Fruit fly (Drosophila melanogaster): ENCODE data around the gene GIIIspla2.

Gene GIIIspla2

dm6 chrX:8177742-8178141, 20.3 kb downstream of the GIIIspla2 start:
- TF ChIP-seq EcR (GFP tag; optimal IDR thresholded peaks at IDR 0.05) (no peak), pan (optimal IDR thresholded peaks at IDR 0.05) (no peak), psq (optimal IDR thresholded peaks at IDR 0.05) (no peak), CG8478 (optimal IDR thresholded peaks at IDR 0.05) (no peak), Dll (optimal IDR thresholded peaks at IDR 0.05) (no peak), usp (GFP tag; optimal IDR thresholded peaks at IDR 0.05) (no peak)

DNA sequence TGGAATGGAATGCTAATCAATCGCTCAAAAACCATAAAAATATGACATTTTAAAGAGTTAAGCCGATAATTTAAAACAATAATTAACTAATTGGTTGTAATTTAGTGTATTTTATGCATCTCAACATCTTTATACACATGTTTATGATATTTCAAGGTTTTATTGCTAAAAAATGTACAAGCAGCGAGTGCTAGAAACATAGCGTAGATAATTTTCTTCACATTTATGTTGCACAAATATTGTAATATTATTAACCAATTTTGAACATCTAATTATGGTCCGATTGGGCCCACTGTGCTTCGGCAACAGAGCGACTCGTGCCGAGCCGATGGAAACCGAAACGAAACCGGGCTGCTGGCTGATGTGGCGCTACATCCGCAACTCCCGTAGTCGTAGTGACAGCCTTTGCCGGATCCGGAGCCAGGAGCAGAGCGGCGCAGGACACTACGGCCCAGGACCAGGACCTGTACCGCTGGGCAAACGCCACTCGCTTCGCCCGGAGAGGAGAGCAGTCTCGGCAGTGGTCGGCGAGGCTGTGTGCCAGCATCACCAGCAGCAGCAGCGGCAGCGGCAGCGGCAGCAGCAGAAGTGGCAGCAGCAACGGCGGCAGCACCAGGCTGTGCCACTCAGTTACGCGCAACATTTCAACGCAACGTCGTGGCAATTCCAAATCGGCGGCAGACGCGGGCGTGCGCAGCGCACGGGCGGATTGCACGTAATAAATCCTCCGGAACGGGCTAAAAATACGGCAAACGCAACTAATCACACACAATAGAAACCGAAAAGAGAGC, 20.9 kb downstream of the GIIIspla2 start, which contains the start of gene sdt:
TSS of gene sdt (plus strand) at position 385 of the 791 bp plus-strand sequence.
- TF ChIP-seq psq (optimal IDR thresholded peaks at IDR 0.05) (no peak), Dll (optimal IDR thresholded peaks at IDR 0.05) (no peak), EcR (GFP tag; optimal IDR thresholded peaks at IDR 0.05) (no peak), pan (optimal IDR thresholded peaks at IDR 0.05) (no peak), usp (GFP tag; optimal IDR thresholded peaks at IDR 0.05) (no peak)

dm6 chrX:8178989-8179388, 21.6 kb downstream of the GIIIspla2 start:
- TF ChIP-seq pan (optimal IDR thresholded peaks at IDR 0.05) = no peak
- no peak for TF ChIP-seq EcR (GFP tag; optimal IDR thresholded peaks at IDR 0.05)

dm6 chrX:8179858-8180257, 22.4 kb downstream of the GIIIspla2 start:
- TF ChIP-seq Dll (optimal IDR thresholded peaks at IDR 0.05) (no peak), psq (optimal IDR thresholded peaks at IDR 0.05) (no peak), EcR (GFP tag; optimal IDR thresholded peaks at IDR 0.05) (no peak), pan (optimal IDR thresholded peaks at IDR 0.05) (no peak), usp (GFP tag; optimal IDR thresholded peaks at IDR 0.05) (no peak), CG8478 (optimal IDR thresholded peaks at IDR 0.05) (no peak)

- TF ChIP-seq usp (GFP tag; optimal IDR thresholded peaks at IDR 0.05) (no peak), CG8478 (optimal IDR thresholded peaks at IDR 0.05) (no peak), Dll (optimal IDR thresholded peaks at IDR 0.05) (no peak), psq (optimal IDR thresholded peaks at IDR 0.05) (no peak), EcR (GFP tag; optimal IDR thresholded peaks at IDR 0.05) (no peak), pan (optimal IDR thresholded peaks at IDR 0.05) (no peak)
Measured at dm6 chrX:8192191-8192590, 34.8 kb downstream of the GIIIspla2 start.

dm6 chrX:8193017-8193556, 35.7 kb downstream of the GIIIspla2 start:
- TF ChIP-seq pan (optimal IDR thresholded peaks at IDR 0.05) (no peak), EcR (GFP tag; optimal IDR thresholded peaks at IDR 0.05) (no peak), usp (GFP tag; optimal IDR thresholded peaks at IDR 0.05) (no peak), Dll (optimal IDR thresholded peaks at IDR 0.05) (no peak), psq (optimal IDR thresholded peaks at IDR 0.05) (no peak), CG8478 (optimal IDR thresholded peaks at IDR 0.05) (no peak)

dm6 chrX:8194559-8194958, 37.1 kb downstream of the GIIIspla2 start:
- TF ChIP-seq usp (GFP tag; optimal IDR thresholded peaks at IDR 0.05) = no peak
- no peak for TF ChIP-seq EcR (GFP tag; optimal IDR thresholded peaks at IDR 0.05)
- no peak for TF ChIP-seq psq (optimal IDR thresholded peaks at IDR 0.05)
- TF ChIP-seq Dll (optimal IDR thresholded peaks at IDR 0.05) = no peak
- no peak for TF ChIP-seq pan (optimal IDR thresholded peaks at IDR 0.05)
- TF ChIP-seq CG8478 (optimal IDR thresholded peaks at IDR 0.05) = no peak

DNA sequence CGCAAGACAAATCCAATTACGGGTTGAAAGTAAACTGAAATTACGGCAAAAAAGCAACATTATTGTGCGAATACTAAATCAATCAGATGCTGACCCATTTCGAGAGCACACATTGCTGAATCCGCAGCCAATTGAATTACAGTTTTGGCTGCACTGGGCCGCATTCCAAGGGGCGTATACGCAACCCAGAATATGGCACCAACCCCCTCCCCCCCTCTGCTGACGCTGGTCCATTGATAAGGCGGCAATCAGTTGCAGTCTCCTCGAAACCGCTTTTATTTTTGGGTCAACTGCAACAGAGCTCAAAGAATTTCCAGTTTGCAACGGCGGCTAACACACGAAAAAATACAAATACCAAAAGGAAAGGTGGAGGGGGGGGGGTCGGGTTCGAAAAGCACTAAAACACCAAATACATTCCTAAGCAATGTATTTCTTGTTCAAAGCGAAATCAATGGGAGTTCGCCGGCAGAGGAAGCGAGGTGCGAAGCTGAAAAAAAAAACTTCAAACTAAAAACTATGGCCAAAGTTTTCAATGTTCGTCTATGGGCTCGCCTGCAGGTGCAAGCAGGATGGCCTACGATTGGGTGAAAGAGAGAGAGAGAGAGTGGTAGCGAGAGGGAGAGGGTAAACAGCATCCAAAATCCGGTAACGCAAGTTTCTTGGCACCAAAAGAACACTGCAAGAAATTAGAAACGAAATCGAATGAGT, 38.2 kb downstream of the GIIIspla2 start:
- no peak for TF ChIP-seq psq (optimal IDR thresholded peaks at IDR 0.05)
- no peak for TF ChIP-seq pan (optimal IDR thresholded peaks at IDR 0.05)
- TF ChIP-seq EcR (GFP tag; optimal IDR thresholded peaks at IDR 0.05) = no peak
- TF ChIP-seq usp (GFP tag; optimal IDR thresholded peaks at IDR 0.05) = no peak
- TF ChIP-seq CG8478 (optimal IDR thresholded peaks at IDR 0.05) = no peak
- TF ChIP-seq Dll (optimal IDR thresholded peaks at IDR 0.05) = no peak

- TF ChIP-seq EcR (GFP tag; optimal IDR thresholded peaks at IDR 0.05) (no peak), usp (GFP tag; optimal IDR thresholded peaks at IDR 0.05) (no peak), Dll (optimal IDR thresholded peaks at IDR 0.05) (no peak), CG8478 (optimal IDR thresholded peaks at IDR 0.05) (no peak), psq (optimal IDR thresholded peaks at IDR 0.05) (no peak), pan (optimal IDR thresholded peaks at IDR 0.05) (no peak)
Measured at dm6 chrX:8196157-8196526, 38.7 kb downstream of the GIIIspla2 start.

dm6 chrX:8196598-8197228, 39.3 kb downstream of the GIIIspla2 start:
- TF ChIP-seq EcR (GFP tag; optimal IDR thresholded peaks at IDR 0.05) = peak in 1 of 2 experiments; percentile 55
- TF ChIP-seq psq (optimal IDR thresholded peaks at IDR 0.05) = no peak

- no peak for TF ChIP-seq pan (optimal IDR thresholded peaks at IDR 0.05)
Measured at dm6 chrX:8198935-8199580, 41.6 kb downstream of the GIIIspla2 start.
